Worm (Caenorhabditis elegans): ENCODE measurements around the gene elli-1.

The elli-1 gene

ce11 chrIV:8754727-8755126, at the start of gene elli-1:
Gene elli-1, minus strand, starts transcription at chrIV:8754827.
- no peak for TF ChIP-seq lin-32 (GFP tag; optimal IDR thresholded peaks at IDR 0.05)
- no peak for TF ChIP-seq bed-3 (GFP tag; optimal IDR thresholded peaks at IDR 0.05)
- TF ChIP-seq nhr-237 (tag; optimal IDR thresholded peaks at IDR 0.05): no peak
- TF ChIP-seq snpc-4 (tag; optimal IDR thresholded peaks at IDR 0.05): no peak
- TF ChIP-seq ztf-11 (tag; optimal IDR thresholded peaks at IDR 0.05): no peak
- no peak for TF ChIP-seq ham-2 (GFP tag; optimal IDR thresholded peaks at IDR 0.05)
- TF ChIP-seq blmp-1 (tag; optimal IDR thresholded peaks at IDR 0.05): no peak

- TF ChIP-seq unc-39 (tag; optimal IDR thresholded peaks at IDR 0.05) (no peak), ceh-43 (GFP tag; optimal IDR thresholded peaks at IDR 0.05) (no peak), bed-3 (GFP tag; optimal IDR thresholded peaks at IDR 0.05) (no peak), hlh-1 (tag; optimal IDR thresholded peaks at IDR 0.05) (no peak), unc-120 (tag; optimal IDR thresholded peaks at IDR 0.05; ENCODE audit: poor library complexity, severe bottlenecking) (no peak), nhr-76 (tag; optimal IDR thresholded peaks at IDR 0.05) (no peak), unc-62 (GFP tag; optimal IDR thresholded peaks at IDR 0.05) (no peak), ces-1 (GFP tag; optimal IDR thresholded peaks at IDR 0.05) (no peak), mep-1 (tag; optimal IDR thresholded peaks at IDR 0.05) (no peak), sem-2 (GFP tag; optimal IDR thresholded peaks at IDR 0.05) (no peak), lsy-2 (tag; optimal IDR thresholded peaks at IDR 0.05) (no peak), ham-2 (GFP tag; optimal IDR thresholded peaks at IDR 0.05) (no peak)
Observed at ce11 chrIV:8798255-8798654, 43.6 kb upstream of the elli-1 start, which contains the start of gene clec-182. Gene clec-182, minus strand, starts transcription at chrIV:8798355.

- TF ChIP-seq ces-1 (GFP tag; optimal IDR thresholded peaks at IDR 0.05): peak; percentile 50
- no peak for TF ChIP-seq elt-1 (tag; optimal IDR thresholded peaks at IDR 0.05; ENCODE audit: borderline replicate concordance, insufficient read depth)
Observed at ce11 chrIV:8796246-8796645, 41.6 kb upstream of the elli-1 start.

- no peak for TF ChIP-seq unc-39 (tag; optimal IDR thresholded peaks at IDR 0.05)
- no peak for TF ChIP-seq lin-32 (GFP tag; optimal IDR thresholded peaks at IDR 0.05)
- no peak for TF ChIP-seq hlh-1 (tag; optimal IDR thresholded peaks at IDR 0.05)
- no peak for TF ChIP-seq blmp-1 (tag; optimal IDR thresholded peaks at IDR 0.05)
- TF ChIP-seq bed-3 (GFP tag; optimal IDR thresholded peaks at IDR 0.05): no peak
- peak; percentile 35 for TF ChIP-seq sptf-1 (tag; optimal IDR thresholded peaks at IDR 0.05)
- TF ChIP-seq nhr-237 (tag; optimal IDR thresholded peaks at IDR 0.05): no peak
- no peak for TF ChIP-seq snpc-4 (tag; optimal IDR thresholded peaks at IDR 0.05)
- TF ChIP-seq M03D4.4 (tag; optimal IDR thresholded peaks at IDR 0.05): no peak
- TF ChIP-seq ham-2 (GFP tag; optimal IDR thresholded peaks at IDR 0.05): no peak
- TF ChIP-seq mls-2 (tag; optimal IDR thresholded peaks at IDR 0.05): no peak
- TF ChIP-seq unc-62 (GFP tag; optimal IDR thresholded peaks at IDR 0.05): no peak
- TF ChIP-seq ces-1 (GFP tag; optimal IDR thresholded peaks at IDR 0.05): no peak
- no peak for TF ChIP-seq mab-5 (tag; optimal IDR thresholded peaks at IDR 0.05)
- TF ChIP-seq unc-120 (tag; optimal IDR thresholded peaks at IDR 0.05; ENCODE audit: poor library complexity, severe bottlenecking): peak; percentile 18
- peak; percentile 52 for TF ChIP-seq ceh-83 (GFP tag; optimal IDR thresholded peaks at IDR 0.05)
- TF ChIP-seq elt-3 (tag; optimal IDR thresholded peaks at IDR 0.05): no peak
Observed at ce11 chrIV:8794895-8795665, 40.5 kb upstream of the elli-1 start.

- no peak for TF ChIP-seq mep-1 (tag; optimal IDR thresholded peaks at IDR 0.05)
- no peak for TF ChIP-seq bed-3 (GFP tag; optimal IDR thresholded peaks at IDR 0.05)
- no peak for TF ChIP-seq nhr-237 (tag; optimal IDR thresholded peaks at IDR 0.05)
- no peak for TF ChIP-seq lin-32 (GFP tag; optimal IDR thresholded peaks at IDR 0.05)
- no peak for TF ChIP-seq ceh-83 (GFP tag; optimal IDR thresholded peaks at IDR 0.05)
- no peak for TF ChIP-seq lin-13 (tag; optimal IDR thresholded peaks at IDR 0.05)
- no peak for TF ChIP-seq nhr-12 (tag; optimal IDR thresholded peaks at IDR 0.05)
- TF ChIP-seq drap-1 (GFP tag; optimal IDR thresholded peaks at IDR 0.05): no peak
- no peak for TF ChIP-seq ztf-11 (tag; optimal IDR thresholded peaks at IDR 0.05)
- TF ChIP-seq lsy-2 (tag; optimal IDR thresholded peaks at IDR 0.05): no peak
- TF ChIP-seq mls-2 (tag; optimal IDR thresholded peaks at IDR 0.05): no peak
- TF ChIP-seq unc-120 (tag; optimal IDR thresholded peaks at IDR 0.05; ENCODE audit: poor library complexity, severe bottlenecking): no peak
Observed at ce11 chrIV:8793223-8793622, 38.6 kb upstream of the elli-1 start.

- TF ChIP-seq hlh-1 (tag; optimal IDR thresholded peaks at IDR 0.05): no peak
- TF ChIP-seq elt-1 (tag; optimal IDR thresholded peaks at IDR 0.05; ENCODE audit: borderline replicate concordance, insufficient read depth): no peak
- TF ChIP-seq mep-1 (tag; optimal IDR thresholded peaks at IDR 0.05): no peak
- TF ChIP-seq nhr-76 (tag; optimal IDR thresholded peaks at IDR 0.05): no peak
- TF ChIP-seq blmp-1 (tag; optimal IDR thresholded peaks at IDR 0.05): no peak
- TF ChIP-seq M03D4.4 (tag; optimal IDR thresholded peaks at IDR 0.05): no peak
- TF ChIP-seq pha-4 (tag; optimal IDR thresholded peaks at IDR 0.05): no peak
- TF ChIP-seq lsy-2 (tag; optimal IDR thresholded peaks at IDR 0.05): no peak
- no peak for TF ChIP-seq unc-39 (tag; optimal IDR thresholded peaks at IDR 0.05)
- no peak for TF ChIP-seq lin-13 (tag; optimal IDR thresholded peaks at IDR 0.05)
- no peak for TF ChIP-seq snpc-4 (tag; optimal IDR thresholded peaks at IDR 0.05)
- TF ChIP-seq ztf-11 (tag; optimal IDR thresholded peaks at IDR 0.05): no peak
- TF ChIP-seq elt-3 (tag; optimal IDR thresholded peaks at IDR 0.05): no peak
- TF ChIP-seq nhr-237 (tag; optimal IDR thresholded peaks at IDR 0.05): no peak
- no peak for TF ChIP-seq unc-62 (GFP tag; optimal IDR thresholded peaks at IDR 0.05)
Observed at ce11 chrIV:8792808-8793207, 38.2 kb upstream of the elli-1 start, which contains the start of gene C33D9.3. Gene C33D9.3, minus strand, starts transcription at chrIV:8792908.

All from whole organism, mixed stage, embryonic.